Worm (Caenorhabditis elegans) whole organism, L2 larva: ENCODE data around the gene F47B10.9.

Experiments
- C34F6.9 ChIP-seq: fragments of 150-350 bp; optimal IDR thresholded peaks from 2 replicates; lab custom pipeline; 2014; ENCODE audit warnings: missing biosample characterization, missing genetic modification characterization
- F13H6.1 ChIP-seq: sonication (generic microtip); optimal IDR thresholded peaks from 2 replicates; lab custom pipeline; 2016; ENCODE audit warnings: missing genetic modification characterization, missing compliant biosample characterization
- R02D3.7 ChIP-seq: fragments of 150-350 bp; optimal IDR thresholded peaks from 2 replicates; lab custom pipeline; 2014; ENCODE audit warnings: missing biosample characterization, missing genetic modification characterization
- Y55F3AM.14 ChIP-seq: fragments of 200-800 bp; sonication (Bioruptor generic); optimal IDR thresholded peaks from 2 replicates; lab custom pipeline; 2018; ENCODE audit warnings: mild to moderate bottlenecking, missing genetic modification characterization, missing compliant biosample characterization
- ZK546.5 ChIP-seq: sonication (generic microtip); optimal IDR thresholded peaks from 2 replicates; lab custom pipeline; 2017; ENCODE audit warnings: missing biosample characterization, missing genetic modification characterization
- alr-1 ChIP-seq: fragments of 150-350 bp; optimal IDR thresholded peaks from 2 replicates; lab custom pipeline; 2014; ENCODE audit warnings: missing biosample characterization, missing genetic modification characterization
- ama-1 ChIP-seq: fragments of 150-350 bp; optimal IDR thresholded peaks from 2 replicates; lab custom pipeline; 2018; ENCODE audit warnings: inconsistent platforms
- blmp-1 ChIP-seq: sonication (generic microtip); optimal IDR thresholded peaks from 2 replicates; lab custom pipeline; 2017; ENCODE audit warnings: missing genetic modification characterization, mild to moderate bottlenecking, missing compliant biosample characterization, antibody characterized with exemption, moderate library complexity; ENCODE audit not compliant: insufficient read depth
- ceh-16 ChIP-seq: fragments of 150-350 bp; optimal IDR thresholded peaks from 2 replicates; lab custom pipeline; 2014; ENCODE audit warnings: missing biosample characterization, missing genetic modification characterization
- ceh-82 ChIP-seq: fragments of 150-350 bp; optimal IDR thresholded peaks from 2 replicates; lab custom pipeline; 2014; ENCODE audit warnings: missing biosample characterization, missing genetic modification characterization
- crh-2 ChIP-seq: sonication (generic microtip); optimal IDR thresholded peaks from 2 replicates; lab custom pipeline; 2017; ENCODE audit warnings: missing biosample characterization, missing genetic modification characterization
- dmd-4 ChIP-seq: sonication (generic microtip); optimal IDR thresholded peaks from 2 replicates; lab custom pipeline; 2017; ENCODE audit warnings: missing biosample characterization, missing genetic modification characterization
- fos-1 ChIP-seq: fragments of 150-350 bp; optimal IDR thresholded peaks from 2 replicates; lab custom pipeline; 2014; ENCODE audit warnings: missing biosample characterization, missing genetic modification characterization
- gmeb-1 ChIP-seq: fragments of 150-350 bp; optimal IDR thresholded peaks from 2 replicates; lab custom pipeline; 2014; ENCODE audit warnings: missing biosample characterization, missing genetic modification characterization
- lin-11 ChIP-seq: fragments of 150-350 bp; sonication (generic microtip); optimal IDR thresholded peaks from 2 replicates; lab custom pipeline; 2014; ENCODE audit warnings: missing biosample characterization, missing genetic modification characterization, inconsistent platforms, mixed read lengths
- lin-13 ChIP-seq: fragments of 150-350 bp; optimal IDR thresholded peaks from 2 replicates; lab custom pipeline; 2014; ENCODE audit warnings: missing biosample characterization, missing genetic modification reagents, missing genetic modification characterization
- lsy-2 ChIP-seq, 2 experiments: fragments of 150-350 bp in 1 of 2; sonication (generic microtip) in 1 of 2; optimal IDR thresholded peaks; 2 replicates each; lab custom pipeline; 2014 to 2017; ENCODE audit warnings: missing biosample characterization in 2 of 2, missing genetic modification characterization in 2 of 2
- mab-5 ChIP-seq: fragments of 150-350 bp; optimal IDR thresholded peaks from 2 replicates; lab custom pipeline; 2014; ENCODE audit warnings: missing biosample characterization, missing genetic modification characterization
- nhr-129 ChIP-seq: fragments of 150-350 bp; optimal IDR thresholded peaks from 2 replicates; lab custom pipeline; 2014; ENCODE audit warnings: missing biosample characterization, missing genetic modification characterization
- nhr-21 ChIP-seq: fragments of 150-350 bp; optimal IDR thresholded peaks from 2 replicates; lab custom pipeline; 2014; ENCODE audit warnings: missing biosample characterization, missing genetic modification characterization
- nhr-237 ChIP-seq: fragments of 150-350 bp; optimal IDR thresholded peaks from 2 replicates; lab custom pipeline; 2014; ENCODE audit warnings: missing biosample characterization, missing genetic modification characterization
- nhr-25 ChIP-seq: fragments of 150-350 bp; sonication (generic microtip); optimal IDR thresholded peaks from 3 replicates; lab custom pipeline; 2014; ENCODE audit warnings: missing biosample characterization, missing genetic modification characterization
- nhr-6 ChIP-seq: fragments of 150-350 bp; optimal IDR thresholded peaks from 2 replicates; lab custom pipeline; 2014; ENCODE audit warnings: missing biosample characterization, missing genetic modification characterization
- nhr-77 ChIP-seq: fragments of 150-350 bp; optimal IDR thresholded peaks from 2 replicates; lab custom pipeline; 2014; ENCODE audit warnings: missing biosample characterization, missing genetic modification characterization
- peb-1 ChIP-seq: fragments of 150-350 bp; optimal IDR thresholded peaks from 2 replicates; lab custom pipeline; 2014; ENCODE audit warnings: missing biosample characterization, missing genetic modification characterization
- skn-1 ChIP-seq: sonication (generic microtip); optimal IDR thresholded peaks from 2 replicates; lab custom pipeline; 2017; ENCODE audit warnings: missing biosample characterization, missing genetic modification characterization
- sma-3 ChIP-seq: sonication (generic microtip); optimal IDR thresholded peaks from 2 replicates; lab custom pipeline; 2016; ENCODE audit warnings: missing genetic modification reagents, missing genetic modification characterization, missing compliant biosample characterization
- sma-9 ChIP-seq, 2 experiments: fragments of 150-350 bp in 1 of 2; sonication (generic microtip) in 1 of 2; optimal IDR thresholded peaks; 2 replicates each; lab custom pipeline; 2014 to 2016; ENCODE audit warnings: missing genetic modification characterization in 2 of 2, mild to moderate bottlenecking in 1 of 2, missing biosample characterization in 1 of 2, missing compliant biosample characterization in 1 of 2, missing genetic modification reagents in 1 of 2, moderate library complexity in 1 of 2
- unc-39 ChIP-seq: fragments of 150-350 bp; optimal IDR thresholded peaks from 2 replicates; lab custom pipeline; 2014; ENCODE audit warnings: missing biosample characterization, missing genetic modification characterization
- unc-55 ChIP-seq: fragments of 150-350 bp; sonication (generic microtip); optimal IDR thresholded peaks from 3 replicates; lab custom pipeline; 2014; ENCODE audit warnings: missing biosample characterization, missing genetic modification reagents, missing genetic modification characterization
- unc-62 ChIP-seq: fragments of 150-350 bp; optimal IDR thresholded peaks from 2 replicates; lab custom pipeline; 2014; ENCODE audit warnings: missing biosample characterization, missing genetic modification reagents, missing genetic modification characterization
- zag-1 ChIP-seq: fragments of 150-350 bp; optimal IDR thresholded peaks from 2 replicates; lab custom pipeline; 2014; ENCODE audit warnings: missing biosample characterization, missing genetic modification characterization
- ztf-11 ChIP-seq: sonication (generic microtip); optimal IDR thresholded peaks from 2 replicates; lab custom pipeline; 2017; ENCODE audit warnings: missing biosample characterization, missing genetic modification characterization
- ztf-4 ChIP-seq: fragments of 150-350 bp; optimal IDR thresholded peaks from 2 replicates; lab custom pipeline; 2014; ENCODE audit warnings: missing biosample characterization, missing genetic modification characterization

Gene F47B10.9

ce11 chrX:10880509-10880908 lies 33.4 kb downstream of the F47B10.9 start, which contains the start of gene T21E8.4:
Gene T21E8.4, plus strand, starts transcription at chrX:10880809.
- TF ChIP-seq skn-1 (tag; lab: Kevin White, UChicago) (no peak), lin-13 (GFP tag; lab: Kevin White, UChicago) (no peak), ZK546.5 (tag; lab: Kevin White, UChicago) (no peak), ztf-4 (tag; lab: Kevin White, UChicago) (no peak), fos-1 (tag; lab: Kevin White, UChicago) (no peak), alr-1 (tag; lab: Kevin White, UChicago) (no peak), nhr-25 (tag; lab: Kevin White, UChicago) (no peak), crh-2 (tag; lab: Kevin White, UChicago) (no peak), R02D3.7 (tag; lab: Kevin White, UChicago) (no peak), ceh-16 (tag; lab: Kevin White, UChicago) (no peak), zag-1 (tag; lab: Kevin White, UChicago) (no peak), nhr-6 (no peak), nhr-21 (tag; lab: Kevin White, UChicago) (no peak), F13H6.1 (tag; lab: Kevin White, UChicago) (no peak), ama-1 (lab: Kevin White, UChicago) (no peak), gmeb-1 (tag; lab: Kevin White, UChicago) (no peak)

- peak; percentile 67 for TF ChIP-seq fos-1 (tag; lab: Kevin White, UChicago)
- TF ChIP-seq nhr-25 (tag; lab: Kevin White, UChicago), result no peak
- peak; percentile 21 for TF ChIP-seq nhr-129 (tag; lab: Kevin White, UChicago)
- TF ChIP-seq ZK546.5 (tag; lab: Kevin White, UChicago), result no peak
- TF ChIP-seq Y55F3AM.14 (GFP tag; lab: Kevin White, UChicago), result no peak
- peak; percentile 36 for TF ChIP-seq crh-2 (tag; lab: Kevin White, UChicago)
These were observed 36.6 kb downstream of the F47B10.9 start, which contains the start of gene pgp-6 for ce11 chrX:10877138-10877743. Gene pgp-6, minus strand, starts transcription at chrX:10877425.

- TF ChIP-seq crh-2 (tag; lab: Kevin White, UChicago) (no peak), sma-3 (GFP tag; lab: Kevin White, UChicago) (no peak), blmp-1 (tag; lab: Kevin White, UChicago) (no peak), lsy-2 (tag; optimal IDR thresholded peaks at IDR 0.05; lab: Kevin White, UChicago) (no peak), lin-13 (GFP tag; lab: Kevin White, UChicago) (no peak), dmd-4 (no peak), skn-1 (tag; lab: Kevin White, UChicago) (no peak), ztf-11 (tag; lab: Kevin White, UChicago) (no peak), mab-5 (tag; lab: Kevin White, UChicago) (no peak)
These were observed 43.7 kb downstream of the F47B10.9 start, which contains the start of gene pgp-7 for ce11 chrX:10870137-10870536. Gene pgp-7, minus strand, starts transcription at chrX:10870237.

- peak; percentile 51 for TF ChIP-seq C34F6.9 (tag; lab: Kevin White, UChicago)
- no peak for TF ChIP-seq nhr-237 (tag; lab: Kevin White, UChicago)
These were observed 49.6 kb downstream of the F47B10.9 start, which contains the start of gene pgp-8 for ce11 chrX:10864322-10864721. Gene pgp-8, minus strand, starts transcription at chrX:10864422.

ce11 chrX:10862582-10862981 lies 51.3 kb downstream of the F47B10.9 start:
- TF ChIP-seq peb-1 (tag; lab: Kevin White, UChicago) (no peak), lsy-2 (tag; optimal IDR thresholded peaks at IDR 0.05; lab: Kevin White, UChicago) (no peak), ZK546.5 (tag; lab: Kevin White, UChicago) (no peak), F13H6.1 (tag; lab: Kevin White, UChicago) (no peak), ceh-82 (tag; lab: Kevin White, UChicago) (no peak), lin-13 (GFP tag; lab: Kevin White, UChicago) (no peak), unc-55 (GFP tag; lab: Kevin White, UChicago) (no peak), ztf-11 (tag; lab: Kevin White, UChicago) (no peak), nhr-129 (tag; lab: Kevin White, UChicago) (no peak), nhr-77 (no peak), nhr-6 (no peak), sma-9 (GFP tag; optimal IDR thresholded peaks at IDR 0.05; lab: Kevin White, UChicago) (no peak), sma-9 (tag; optimal IDR thresholded peaks at IDR 0.05; lab: Kevin White, UChicago) (no peak), unc-62 (no peak), unc-39 (tag; lab: Kevin White, UChicago) (no peak), R02D3.7 (tag; lab: Kevin White, UChicago) (no peak), Y55F3AM.14 (GFP tag; lab: Kevin White, UChicago) (no peak), lin-11 (tag; lab: Kevin White, UChicago) (no peak)
- TF ChIP-seq, all 48 proteins: peak for 0
